Fruit fly (Drosophila melanogaster) whole organism, prepupa: Measurements from ENCODE around the gene Acp95EF.

ENCODE experiments used
- CG34406 ChIP-seq: fragments of 200-800 bp; sonication (Bioruptor generic); optimal IDR thresholded peaks from 3 replicates; lab custom pipeline; 2016; ENCODE audit warnings: missing biosample characterization, missing genetic modification characterization
- CG6854 ChIP-seq: fragments of 200-800 bp; sonication (Bioruptor generic); optimal IDR thresholded peaks from 2 replicates; lab custom pipeline; 2017; ENCODE audit warnings: missing biosample characterization, mild to moderate bottlenecking, missing genetic modification characterization
- CG7368 ChIP-seq: fragments of 200-800 bp; sonication (Bioruptor generic); optimal IDR thresholded peaks from 3 replicates; lab custom pipeline; 2016; ENCODE audit warnings: missing biosample characterization, missing genetic modification characterization
- CG8119 ChIP-seq: fragments of 200-800 bp; sonication (Bioruptor generic); IDR thresholded peaks from 3 replicates; pipeline ENCODE4 v1.3.6; 2022; ENCODE audit warnings: missing biosample characterization, missing genetic modification characterization
- CG8632 ChIP-seq: fragments of 200-800 bp; sonication (Bioruptor generic); optimal IDR thresholded peaks from 3 replicates; lab custom pipeline; 2016; ENCODE audit warnings: missing biosample characterization, missing genetic modification characterization
- Eip93F ChIP-seq: fragments of 200-800 bp; sonication (Bioruptor generic); optimal IDR thresholded peaks from 2 replicates; lab custom pipeline; 2016; ENCODE audit warnings: missing biosample characterization, mild to moderate bottlenecking, missing genetic modification characterization
- Lpt ChIP-seq: fragments of 200-800 bp; sonication (Bioruptor generic); optimal IDR thresholded peaks from 3 replicates; lab custom pipeline; 2016; ENCODE audit warnings: missing biosample characterization, missing genetic modification characterization
- OdsH ChIP-seq: fragments of 200-800 bp; sonication (Bioruptor generic); optimal IDR thresholded peaks from 3 replicates; lab custom pipeline; 2016; ENCODE audit warnings: missing biosample characterization, missing genetic modification characterization
- acj6 ChIP-seq: fragments of 200-800 bp; sonication (Bioruptor generic); optimal IDR thresholded peaks from 3 replicates; lab custom pipeline; 2016; ENCODE audit warnings: missing biosample characterization, missing genetic modification characterization
- eg ChIP-seq: fragments of 200-800 bp; sonication (Bioruptor generic); IDR thresholded peaks from 3 replicates; pipeline ENCODE4 v1.3.6; 2022; ENCODE audit warnings: missing biosample characterization, missing genetic modification characterization
- fkh ChIP-seq: fragments of 200-800 bp; sonication (Bioruptor generic); optimal IDR thresholded peaks from 3 replicates; lab custom pipeline; 2017; ENCODE audit warnings: missing biosample characterization, mild to moderate bottlenecking, missing genetic modification characterization, moderate library complexity
- net ChIP-seq: fragments of 200-800 bp; sonication (Bioruptor generic); optimal IDR thresholded peaks from 3 replicates; lab custom pipeline; 2016; ENCODE audit warnings: missing biosample characterization, missing genetic modification characterization

DNA sequence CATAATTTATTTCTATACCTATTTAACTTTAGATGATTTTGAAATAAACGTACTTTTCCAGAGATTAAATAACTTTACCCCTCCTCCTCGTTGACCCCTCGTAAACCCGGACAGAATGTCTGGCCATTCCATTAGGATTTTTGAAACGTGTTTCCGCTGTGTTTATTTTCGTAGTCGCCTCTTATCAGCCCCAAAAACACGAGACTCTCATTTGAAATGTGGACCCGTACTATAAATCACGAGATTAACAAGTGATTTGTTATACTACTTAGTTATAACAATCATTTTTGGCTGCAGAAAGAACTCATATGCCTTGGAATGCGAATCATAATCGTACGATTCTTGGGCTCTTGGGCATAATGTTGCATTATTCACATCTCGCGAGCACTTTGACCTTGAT, 46.7 kb downstream of the Acp95EF start:
- TF ChIP-seq CG34406 (GFP tag; lab: Kevin White, UChicago), result no peak
- no peak for TF ChIP-seq CG7368 (GFP tag; lab: Kevin White, UChicago)
- TF ChIP-seq Lpt (GFP tag; lab: Kevin White, UChicago), result no peak
- no peak for TF ChIP-seq fkh (GFP tag; lab: Kevin White, UChicago)
- TF ChIP-seq acj6 (GFP tag; lab: Kevin White, UChicago), result no peak
- no peak for TF ChIP-seq CG8632 (GFP tag; lab: Kevin White, UChicago)
- TF ChIP-seq CG6854 (GFP tag; lab: Kevin White, UChicago), result no peak
- no peak for TF ChIP-seq eg (GFP tag; lab: Robert Waterston, UW)
- TF ChIP-seq CG8119 (GFP tag; lab: Robert Waterston, UW), result no peak
- TF ChIP-seq OdsH (GFP tag; lab: Kevin White, UChicago), result no peak
- no peak for TF ChIP-seq net (GFP tag; lab: Kevin White, UChicago)
- TF ChIP-seq Eip93F, result no peak
